Fruit fly (Drosophila melanogaster): ENCODE measurements around the gene MME1.

The MME1 gene

DNA sequence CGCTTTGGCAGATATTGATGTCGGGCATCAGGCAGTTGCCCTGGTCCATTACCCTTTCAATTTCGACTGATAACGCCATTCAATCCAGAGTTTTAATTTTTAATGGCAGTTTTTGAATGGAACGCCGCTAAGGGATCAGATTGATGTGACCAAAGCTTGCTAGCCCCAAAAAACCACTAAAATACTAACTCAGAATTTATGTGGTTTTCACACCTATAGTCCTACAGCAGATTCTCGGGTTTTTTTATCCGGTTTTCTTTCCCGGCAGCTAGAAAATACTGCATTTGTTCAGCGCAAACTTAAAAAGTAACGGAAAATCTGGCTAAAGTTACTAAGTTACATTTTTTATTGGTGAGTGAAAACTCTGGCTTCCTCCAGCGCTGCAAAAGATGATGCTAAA is 38.4 kb downstream of the MME1 start, which contains the start of gene Nuf2 (continued):
- TF ChIP-seq en (GFP tag; optimal IDR thresholded peaks at IDR 0.05) = no peak
- no peak for TF ChIP-seq toy (GFP tag; IDR thresholded peaks at IDR 0.05)
- TF ChIP-seq CG16815 (GFP tag; optimal IDR thresholded peaks at IDR 0.05) = no peak
- TF ChIP-seq CG1832 (GFP tag; optimal IDR thresholded peaks at IDR 0.05) = no peak
- TF ChIP-seq Stat92E (GFP tag; optimal IDR thresholded peaks at IDR 0.05) = no peak
- no peak for TF ChIP-seq Fer1 (GFP tag; optimal IDR thresholded peaks at IDR 0.05)
- TF ChIP-seq sc (optimal IDR thresholded peaks at IDR 0.05) = no peak
- TF ChIP-seq sc (GFP tag; optimal IDR thresholded peaks at IDR 0.05) = no peak
- TF ChIP-seq CG3407 (GFP tag; optimal IDR thresholded peaks at IDR 0.05) = no peak
- no peak for TF ChIP-seq Asciz (GFP tag; optimal IDR thresholded peaks at IDR 0.05)
- TF ChIP-seq Rx (GFP tag; IDR thresholded peaks at IDR 0.05) = no peak
- no peak for TF ChIP-seq dati (GFP tag; IDR thresholded peaks at IDR 0.05)
- no peak for TF ChIP-seq yki (optimal IDR thresholded peaks at IDR 0.05)
- no peak for TF ChIP-seq D19A (tag; optimal IDR thresholded peaks at IDR 0.05)
- TF ChIP-seq BEAF-32 (GFP tag; optimal IDR thresholded peaks at IDR 0.05) = peak; percentile 33
- no peak for TF ChIP-seq nerfin-2 (GFP tag; IDR thresholded peaks at IDR 0.05; ENCODE audit: partially characterized antibody)
- TF ChIP-seq CG7786 (GFP tag; optimal IDR thresholded peaks at IDR 0.05) = no peak
- no peak for TF ChIP-seq scrt (GFP tag; optimal IDR thresholded peaks at IDR 0.05)
- TF ChIP-seq CG1792 (GFP tag; optimal IDR thresholded peaks at IDR 0.05) = no peak
- no peak for TF ChIP-seq kah (GFP tag; optimal IDR thresholded peaks at IDR 0.05)
- TF ChIP-seq MBD-R2 (GFP tag; IDR thresholded peaks at IDR 0.05) = peak; percentile 69
- peak; percentile 88 for TF ChIP-seq Lhr (GFP tag; optimal IDR thresholded peaks at IDR 0.05)
- TF ChIP-seq cas (GFP tag; IDR thresholded peaks at IDR 0.05) = no peak
- TF ChIP-seq ewg (GFP tag; optimal IDR thresholded peaks at IDR 0.05) = no peak
- no peak for TF ChIP-seq CG15696 (tag; optimal IDR thresholded peaks at IDR 0.05)
- TF ChIP-seq CG17385 (GFP tag; optimal IDR thresholded peaks at IDR 0.05) = no peak
- no peak for TF ChIP-seq CTCF (GFP tag; optimal IDR thresholded peaks at IDR 0.05)
- TF ChIP-seq crc (GFP tag; optimal IDR thresholded peaks at IDR 0.05) = no peak
- no peak for TF ChIP-seq Ets65A (GFP tag)
- no peak for TF ChIP-seq CG11247 (GFP tag; IDR thresholded peaks at IDR 0.05)
- no peak for TF ChIP-seq oc (tag; optimal IDR thresholded peaks at IDR 0.05)
- no peak for TF ChIP-seq mirr (GFP tag; optimal IDR thresholded peaks at IDR 0.05)
- no peak for TF ChIP-seq CG3726 (GFP tag; IDR thresholded peaks at IDR 0.05)
- TF ChIP-seq gsb-n (tag; optimal IDR thresholded peaks at IDR 0.05) = no peak
- TF ChIP-seq aop (GFP tag; IDR thresholded peaks at IDR 0.05) = no peak
- no peak for TF ChIP-seq Gsc (GFP tag; IDR thresholded peaks at IDR 0.05)
- TF ChIP-seq Dad (GFP tag; optimal IDR thresholded peaks at IDR 0.05) = no peak
- TF ChIP-seq her (GFP tag; optimal IDR thresholded peaks at IDR 0.05) = no peak
- no peak for TF ChIP-seq Meics (GFP tag; optimal IDR thresholded peaks at IDR 0.05)
- TF ChIP-seq CG18011 (GFP tag; optimal IDR thresholded peaks at IDR 0.05) = peak; percentile 18
- TF ChIP-seq CG31224 (GFP tag; IDR thresholded peaks at IDR 0.05) = no peak
- TF ChIP-seq cg (GFP tag; optimal IDR thresholded peaks at IDR 0.05) = no peak
- no peak for TF ChIP-seq CG18599 (GFP tag; optimal IDR thresholded peaks at IDR 0.05)
- TF ChIP-seq ac (GFP tag; optimal IDR thresholded peaks at IDR 0.05) = no peak
- no peak for TF ChIP-seq pan (optimal IDR thresholded peaks at IDR 0.05)
- peak in 1 of 2 experiments; percentile 27 for TF ChIP-seq pan (GFP tag; optimal IDR thresholded peaks at IDR 0.05 in 1 of 2, IDR thresholded peaks at IDR 0.05 in 1 of 2)
- TF ChIP-seq ato (GFP tag; IDR thresholded peaks at IDR 0.05; ENCODE audit: partially characterized antibody) = no peak
- no peak for TF ChIP-seq bbx (GFP tag; IDR thresholded peaks at IDR 0.05; ENCODE audit: partially characterized antibody)
- no peak for TF ChIP-seq zfh1 (GFP tag; IDR thresholded peaks at IDR 0.05)
- TF ChIP-seq CG9797 (GFP tag; optimal IDR thresholded peaks at IDR 0.05) = peak; percentile 77
- no peak for TF ChIP-seq CG12104 (GFP tag; optimal IDR thresholded peaks at IDR 0.05)
- TF ChIP-seq Usf (GFP tag; optimal IDR thresholded peaks at IDR 0.05) = no peak
- no peak for TF ChIP-seq CG31365 (tag; optimal IDR thresholded peaks at IDR 0.05)
